Worm (Caenorhabditis elegans): Measurements from ENCODE around the gene hmt-1.

hmt-1 gene

ce11 chrIII:11066691-11067090 lies 33.1 kb downstream of the hmt-1 start (continued):
- TF ChIP-seq fkh-10 (GFP tag; optimal IDR thresholded peaks at IDR 0.05) (peak; percentile 43), unc-86 (tag; optimal IDR thresholded peaks at IDR 0.05) (peak; percentile 71), blmp-1 (tag; optimal IDR thresholded peaks at IDR 0.05) (no peak), tbx-2 (tag; optimal IDR thresholded peaks at IDR 0.05) (peak; percentile 88), unc-30 (tag; optimal IDR thresholded peaks at IDR 0.05) (no peak), rnt-1 (tag; optimal IDR thresholded peaks at IDR 0.05) (peak; percentile 95), ztf-4 (tag; optimal IDR thresholded peaks at IDR 0.05) (peak; percentile 29), Y116A8C.19 (tag; optimal IDR thresholded peaks at IDR 0.05; ENCODE audit: borderline replicate concordance) (no peak), snu-23 (GFP tag; optimal IDR thresholded peaks at IDR 0.05) (peak; percentile 90), efl-3 (GFP tag; optimal IDR thresholded peaks at IDR 0.05) (no peak), C34B4.2 (tag; optimal IDR thresholded peaks at IDR 0.05) (no peak), vab-15 (tag; optimal IDR thresholded peaks at IDR 0.05) (no peak), lin-15B (tag; optimal IDR thresholded peaks at IDR 0.05) (no peak), grh-1 (GFP tag; IDR thresholded peaks at IDR 0.05) (peak; percentile 61)

DNA sequence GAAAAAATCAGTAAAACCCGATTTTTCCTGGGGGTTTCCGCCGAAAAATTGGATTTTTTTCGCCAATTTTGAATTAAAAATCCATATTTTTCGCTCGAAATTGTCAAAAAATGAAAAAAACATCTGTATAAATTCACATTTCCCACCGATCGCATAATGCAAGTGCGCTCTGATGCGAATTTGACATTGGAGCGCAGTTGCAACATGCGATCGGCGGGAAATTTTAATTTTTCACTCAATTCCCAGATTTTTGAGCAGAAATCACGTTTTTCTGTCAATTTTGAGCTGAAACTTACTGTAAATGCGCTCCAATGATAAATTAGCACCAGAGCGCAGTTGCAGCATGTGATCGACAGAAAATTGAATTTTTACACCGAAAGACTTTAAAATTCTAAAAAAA lies 35.2 kb downstream of the hmt-1 start:
- TF ChIP-seq lin-35 (GFP tag; optimal IDR thresholded peaks at IDR 0.05): no peak
- no peak for TF ChIP-seq pag-3 (tag; optimal IDR thresholded peaks at IDR 0.05; ENCODE audit: borderline replicate concordance, insufficient read depth)
- no peak for TF ChIP-seq pqm-1 (tag; optimal IDR thresholded peaks at IDR 0.05)
- no peak for TF ChIP-seq egl-13 (tag; optimal IDR thresholded peaks at IDR 0.05)
- no peak for TF ChIP-seq skn-1 (tag; optimal IDR thresholded peaks at IDR 0.05)
- no peak for TF ChIP-seq unc-130 (tag; optimal IDR thresholded peaks at IDR 0.05)
- TF ChIP-seq nhr-90 (tag; optimal IDR thresholded peaks at IDR 0.05; ENCODE audit: poor library complexity): no peak
- TF ChIP-seq lin-39 (tag; optimal IDR thresholded peaks at IDR 0.05): no peak
- TF ChIP-seq tbx-2 (tag; optimal IDR thresholded peaks at IDR 0.05): no peak
- no peak for TF ChIP-seq nhr-84 (tag; optimal IDR thresholded peaks at IDR 0.05)
- TF ChIP-seq C34B4.2 (tag; optimal IDR thresholded peaks at IDR 0.05): no peak
- TF ChIP-seq lsy-2 (tag; optimal IDR thresholded peaks at IDR 0.05): no peak
- TF ChIP-seq mdl-1 (tag; optimal IDR thresholded peaks at IDR 0.05): no peak

- TF ChIP-seq hpl-2 (GFP tag; optimal IDR thresholded peaks at IDR 0.05) (no peak), nhr-77 (tag; optimal IDR thresholded peaks at IDR 0.05) (no peak), nhr-71 (tag; optimal IDR thresholded peaks at IDR 0.05) (peak; percentile 75), mep-1 (tag; optimal IDR thresholded peaks at IDR 0.05) (peak; percentile 70), rnt-1 (tag; optimal IDR thresholded peaks at IDR 0.05) (peak; percentile 85), efl-3 (GFP tag; optimal IDR thresholded peaks at IDR 0.05) (no peak), nhr-19 (GFP tag; conservative IDR thresholded peaks at IDR 0.05) (peak; percentile 59), lin-15B (tag; optimal IDR thresholded peaks at IDR 0.05) (peak; percentile 24), irx-1 (tag; optimal IDR thresholded peaks at IDR 0.05) (peak; percentile 41), sup-37 (GFP tag; optimal IDR thresholded peaks at IDR 0.05) (peak; percentile 27), ets-5 (GFP tag; IDR thresholded peaks at IDR 0.05) (no peak), hlh-17 (GFP tag; optimal IDR thresholded peaks at IDR 0.05; ENCODE audit: borderline replicate concordance) (no peak), snpc-4 (tag; optimal IDR thresholded peaks at IDR 0.05) (peak; percentile 61), efl-1 (optimal IDR thresholded peaks at IDR 0.05) (peak; percentile 82 to 95), efl-1 (GFP tag; optimal IDR thresholded peaks at IDR 0.05 in 1 of 2) (peak; percentile 96 to 100), elt-2 (tag; optimal IDR thresholded peaks at IDR 0.05) (peak; percentile 16), aly-2 (tag; optimal IDR thresholded peaks at IDR 0.05) (peak; percentile 29), fkh-4 (tag; optimal IDR thresholded peaks at IDR 0.05; ENCODE audit: borderline replicate concordance) (peak; percentile 71), xbp-1 (tag; optimal IDR thresholded peaks at IDR 0.05) (peak; percentile 55), ztf-11 (tag; optimal IDR thresholded peaks at IDR 0.05) (peak in 1 of 2 experiments; percentile 41), nhr-47 (tag; optimal IDR thresholded peaks at IDR 0.05) (peak; percentile 80), zip-4 (GFP tag; optimal IDR thresholded peaks at IDR 0.05) (no peak), F16B12.6 (tag; optimal IDR thresholded peaks at IDR 0.05) (peak; percentile 99), lin-35 (GFP tag; optimal IDR thresholded peaks at IDR 0.05) (peak; percentile 90 to 96), lin-14 (GFP tag; optimal IDR thresholded peaks at IDR 0.05) (peak; percentile 53), pag-3 (tag; optimal IDR thresholded peaks at IDR 0.05; ENCODE audit: borderline replicate concordance, insufficient read depth) (no peak), nhr-84 (tag; optimal IDR thresholded peaks at IDR 0.05) (no peak), tbx-2 (tag; optimal IDR thresholded peaks at IDR 0.05) (peak; percentile 67), ceh-90 (tag; optimal IDR thresholded peaks at IDR 0.05) (no peak), unc-62 (GFP tag; optimal IDR thresholded peaks at IDR 0.05) (no peak), grh-1 (GFP tag; IDR thresholded peaks at IDR 0.05) (peak; percentile 44; the same call in 1 of the 2 replicates), unc-98 (GFP tag; IDR thresholded peaks at IDR 0.05) (peak; percentile 53; the same call in 1 of the 2 replicates)
Measured at ce11 chrIII:11063259-11063658, 36.5 kb downstream of the hmt-1 start, which contains the start of gene rsa-2. Gene rsa-2 (plus strand): TSS chrIII:11063479.

All from whole organism, L1 larva.